Fruit fly (Drosophila melanogaster) whole organism, wandering third instar larva: Measurements from ENCODE around the gene SkpD.

Source experiments
- Dif ChIP-seq: fragments of 200-275, 200-300 bp; sonication (Bioruptor generic); optimal IDR thresholded peaks from 2 replicates; lab custom pipeline; 2018; ENCODE audit warnings: missing biosample characterization, missing genetic modification characterization; ENCODE audit not compliant: partially characterized antibody
- N ChIP-seq: fragments of >200 bp; optimal IDR thresholded peaks from 2 replicates; lab custom pipeline; 2018; ENCODE audit warnings: missing biosample characterization, missing external identifiers, missing genetic modification characterization
- ey ChIP-seq: fragments of 200-800 bp; sonication (Bioruptor generic); optimal IDR thresholded peaks from 2 replicates; lab custom pipeline; 2016; ENCODE audit warnings: missing biosample characterization, missing genetic modification characterization
- lola ChIP-seq: fragments of >200 bp; optimal IDR thresholded peaks from 2 replicates; lab custom pipeline; 2017; ENCODE audit warnings: missing biosample characterization, missing genetic modification characterization
- usp ChIP-seq: fragments of >200 bp; optimal IDR thresholded peaks from 2 replicates; lab custom pipeline; 2017; ENCODE audit warnings: missing biosample characterization, missing genetic modification characterization

dm6 chrX:19773734-19774702, 38.5 kb upstream of the SkpD start:
- TF ChIP-seq Dif (GFP tag; lab: Kevin White, UChicago) = no peak
- TF ChIP-seq N (GFP tag; lab: Kevin White, UChicago) = no peak
- no peak for TF ChIP-seq lola
- TF ChIP-seq ey (GFP tag; lab: Kevin White, UChicago) = no peak
- no peak for TF ChIP-seq usp
